Worm (Caenorhabditis elegans): ENCODE results near the gene F59D12.2.
A peak's percentile ranks its signal among the peaks of the same experiment; 100 is the strongest.

F59D12.2 gene

ce11 chrX:15724994-15725393, 49.5 kb upstream of the F59D12.2 start (continued):
- TF ChIP-seq lin-14 (GFP tag; optimal IDR thresholded peaks at IDR 0.05) = peak; percentile 83
- TF ChIP-seq mep-1 (tag; optimal IDR thresholded peaks at IDR 0.05) = peak; percentile 89
- peak; percentile 45 for TF ChIP-seq irx-1 (tag; optimal IDR thresholded peaks at IDR 0.05)
- TF ChIP-seq lin-15B (tag; optimal IDR thresholded peaks at IDR 0.05) = peak; percentile 93
- peak; percentile 64 to 74 for TF ChIP-seq lsy-2 (tag; optimal IDR thresholded peaks at IDR 0.05)
- peak; percentile 80 for TF ChIP-seq rnt-1 (tag; optimal IDR thresholded peaks at IDR 0.05)
- TF ChIP-seq ets-5 (GFP tag; IDR thresholded peaks at IDR 0.05) = no peak
- TF ChIP-seq mab-9 (GFP tag; IDR thresholded peaks at IDR 0.05) = no peak
- TF ChIP-seq dsc-1 (tag; optimal IDR thresholded peaks at IDR 0.05) = peak; percentile 38
- TF ChIP-seq ceh-90 (tag; optimal IDR thresholded peaks at IDR 0.05) = no peak
- no peak for TF ChIP-seq hlh-4 (tag; optimal IDR thresholded peaks at IDR 0.05)
- peak in 1 of 2 experiments; percentile 11 for TF ChIP-seq ztf-11 (tag; optimal IDR thresholded peaks at IDR 0.05)

- no peak for TF ChIP-seq nhr-85 (tag)
- no peak for TF ChIP-seq tlp-1 (tag; optimal IDR thresholded peaks at IDR 0.05)
- TF ChIP-seq snpc-4 (tag; optimal IDR thresholded peaks at IDR 0.05) = no peak
Measured at ce11 chrX:15721346-15721745, 45.8 kb upstream of the F59D12.2 start, which contains the start of gene ZK662.5. TSS of gene ZK662.5 (plus strand) at chrX:15721646.

ce11 chrX:15718325-15718724, 42.8 kb upstream of the F59D12.2 start, which contains the start of gene ZK662.6:
TSS of gene ZK662.6 (plus strand) at chrX:15718625.
- TF ChIP-seq nhr-77 (tag; optimal IDR thresholded peaks at IDR 0.05) (no peak), nhr-12 (tag; optimal IDR thresholded peaks at IDR 0.05) (no peak), isw-1 (GFP tag; IDR thresholded peaks at IDR 0.05) (no peak), C16A3.4 (tag; optimal IDR thresholded peaks at IDR 0.05) (no peak), C34B4.2 (tag; optimal IDR thresholded peaks at IDR 0.05) (no peak), nhr-84 (tag; optimal IDR thresholded peaks at IDR 0.05) (no peak), nhr-71 (tag; optimal IDR thresholded peaks at IDR 0.05) (no peak), fos-1 (tag; optimal IDR thresholded peaks at IDR 0.05) (no peak), dsc-1 (tag; optimal IDR thresholded peaks at IDR 0.05) (no peak), grh-1 (GFP tag; IDR thresholded peaks at IDR 0.05) (no peak), mab-9 (GFP tag; IDR thresholded peaks at IDR 0.05) (no peak), C04F5.9 (tag; optimal IDR thresholded peaks at IDR 0.05) (no peak), aha-1 (tag; optimal IDR thresholded peaks at IDR 0.05) (no peak), unc-98 (GFP tag; IDR thresholded peaks at IDR 0.05) (no peak), jun-1 (tag; optimal IDR thresholded peaks at IDR 0.05) (no peak), blmp-1 (tag; optimal IDR thresholded peaks at IDR 0.05) (no peak), nhr-11 (tag; optimal IDR thresholded peaks at IDR 0.05) (no peak), alr-1 (tag; optimal IDR thresholded peaks at IDR 0.05; ENCODE audit: borderline replicate concordance) (no peak)

ce11 chrX:15716971-15717370, 41.4 kb upstream of the F59D12.2 start:
- TF ChIP-seq unc-130 (tag; optimal IDR thresholded peaks at IDR 0.05) = no peak
- TF ChIP-seq tbx-2 (tag; optimal IDR thresholded peaks at IDR 0.05) = no peak
- TF ChIP-seq hlh-4 (tag; optimal IDR thresholded peaks at IDR 0.05) = no peak
- TF ChIP-seq C04F5.9 (tag; optimal IDR thresholded peaks at IDR 0.05) = no peak
- no peak for TF ChIP-seq nhr-47 (tag; optimal IDR thresholded peaks at IDR 0.05)
- TF ChIP-seq ceh-90 (tag; optimal IDR thresholded peaks at IDR 0.05) = no peak
- TF ChIP-seq nhr-85 (tag) = no peak
- no peak for TF ChIP-seq ets-5 (GFP tag; IDR thresholded peaks at IDR 0.05)
- TF ChIP-seq lir-3 (tag; optimal IDR thresholded peaks at IDR 0.05; ENCODE audit: poor library complexity) = no peak

- TF ChIP-seq nhr-71 (tag; optimal IDR thresholded peaks at IDR 0.05) = no peak
- TF ChIP-seq zip-4 (GFP tag; optimal IDR thresholded peaks at IDR 0.05) = no peak
- TF ChIP-seq rnt-1 (tag; optimal IDR thresholded peaks at IDR 0.05) = no peak
Measured at ce11 chrX:15713189-15713588, 37.7 kb upstream of the F59D12.2 start.

Data from whole organism, L1 larva.